Worm (Caenorhabditis elegans) whole organism, L1 larva: Measurements from ENCODE around the gene unc-105.

Experiments used
- C04F5.9 ChIP-seq: sonication (generic microtip); optimal IDR thresholded peaks from 2 replicates; lab custom pipeline; 2016; ENCODE audit warnings: missing genetic modification characterization, missing compliant biosample characterization
- C34B4.2 ChIP-seq: sonication (generic microtip); optimal IDR thresholded peaks from 2 replicates; lab custom pipeline; 2017; ENCODE audit warnings: mild to moderate bottlenecking, missing genetic modification characterization, missing compliant biosample characterization
- F16B12.6 ChIP-seq: fragments of 150-350 bp; optimal IDR thresholded peaks from 2 replicates; lab custom pipeline; 2014; ENCODE audit warnings: missing biosample characterization, missing genetic modification characterization
- Y116A8C.19 ChIP-seq: sonication (generic microtip); optimal IDR thresholded peaks from 2 replicates; lab custom pipeline; 2016; ENCODE audit warnings: missing compliant biosample characterization, missing genetic modification characterization, borderline replicate concordance
- alr-1 ChIP-seq: fragments of 200-800 bp; sonication (Bioruptor generic); optimal IDR thresholded peaks from 2 replicates; lab custom pipeline; 2018; ENCODE audit warnings: borderline replicate concordance, mild to moderate bottlenecking, missing genetic modification characterization, missing compliant biosample characterization
- aly-2 ChIP-seq: fragments of 150-350 bp; optimal IDR thresholded peaks from 2 replicates; lab custom pipeline; 2014; ENCODE audit warnings: missing biosample characterization, missing genetic modification characterization
- ama-1 ChIP-seq: fragments of 150-350 bp; optimal IDR thresholded peaks from 2 replicates; lab custom pipeline; 2014
- blmp-1 ChIP-seq: fragments of 150-350 bp; optimal IDR thresholded peaks from 2 replicates; lab custom pipeline; 2014; ENCODE audit warnings: missing biosample characterization, missing genetic modification characterization
- ceh-82 ChIP-seq, 3 experiments: fragments of 150-350 bp in 1 of 3; sonication (generic microtip) in 2 of 3; optimal IDR thresholded peaks; 2 replicates each; lab custom pipeline; 2014 to 2017; ENCODE audit warnings: missing biosample characterization in 3 of 3, missing genetic modification characterization in 3 of 3
- ceh-88 ChIP-seq: fragments of 200-800 bp; sonication (Bioruptor generic); IDR thresholded peaks from 2 replicates; pipeline ENCODE4 v1.3.6; 2022; ENCODE audit warnings: missing genetic modification characterization, missing compliant biosample characterization
- ceh-90 ChIP-seq: sonication (generic microtip); optimal IDR thresholded peaks from 2 replicates; lab custom pipeline; 2016; ENCODE audit warnings: missing genetic modification characterization, missing compliant biosample characterization
- ces-1 ChIP-seq: fragments of 150-350 bp; optimal IDR thresholded peaks from 2 replicates; lab custom pipeline; 2014; ENCODE audit warnings: missing biosample characterization, missing genetic modification reagents, missing genetic modification characterization
- dpl-1 ChIP-seq, 3 experiments: fragments of 150-350 bp in 2 of 3; sonication (generic microtip) in 1 of 3; optimal IDR thresholded peaks; 2 replicates each; lab custom pipeline; 2014 to 2017; ENCODE audit warnings: missing biosample characterization in 3 of 3, missing genetic modification characterization in 3 of 3, missing genetic modification reagents in 3 of 3
- dsc-1 ChIP-seq: sonication (generic microtip); optimal IDR thresholded peaks from 2 replicates; lab custom pipeline; 2016; ENCODE audit warnings: mild to moderate bottlenecking, missing genetic modification characterization, missing compliant biosample characterization
- efl-1 ChIP-seq, 4 experiments: fragments of 150-350 bp; optimal IDR thresholded peaks in 3 of 4; peaks in 1 of 4; 1 replicate in 1 of 4; 2 replicates in 3 of 4; lab custom pipeline; 2014; ENCODE audit warnings: missing biosample characterization in 2 of 4, missing genetic modification characterization in 2 of 4, missing genetic modification reagents in 2 of 4
- egl-13 ChIP-seq: sonication (generic microtip); optimal IDR thresholded peaks from 2 replicates; lab custom pipeline; 2016; ENCODE audit warnings: missing genotype, missing genetic modification reagents, missing genetic modification characterization, missing compliant biosample characterization
- egl-27 ChIP-seq, 2 experiments: fragments of 150-350 bp in 1 of 2; sonication (generic microtip); optimal IDR thresholded peaks; 3 replicates each; lab custom pipeline; 2017 to 2018; ENCODE audit warnings: missing biosample characterization in 2 of 2, missing genetic modification characterization in 2 of 2, missing genetic modification reagents in 2 of 2
- elt-2 ChIP-seq: sonication (generic microtip); optimal IDR thresholded peaks from 2 replicates; lab custom pipeline; 2016; ENCODE audit warnings: missing genetic modification characterization, mild to moderate bottlenecking, inconsistent platforms, missing compliant biosample characterization, missing genetic modification reagents
- ets-5 ChIP-seq: fragments of 200-800 bp; sonication (Bioruptor generic); IDR thresholded peaks from 2 replicates; pipeline ENCODE4 v1.3.6; 2022; ENCODE audit warnings: missing genetic modification characterization, missing compliant biosample characterization
- fkh-10 ChIP-seq: sonication (generic microtip); optimal IDR thresholded peaks from 2 replicates; lab custom pipeline; 2017; ENCODE audit warnings: missing biosample characterization, missing genetic modification reagents, missing genetic modification characterization
- fkh-4 ChIP-seq: sonication (generic microtip); optimal IDR thresholded peaks from 2 replicates; lab custom pipeline; 2016; ENCODE audit warnings: missing compliant biosample characterization, missing genetic modification characterization, borderline replicate concordance
- fkh-8 ChIP-seq: sonication (generic microtip); optimal IDR thresholded peaks from 2 replicates; lab custom pipeline; 2016; ENCODE audit warnings: mild to moderate bottlenecking, missing genetic modification characterization, missing compliant biosample characterization
- fos-1 ChIP-seq: fragments of 150-350 bp; optimal IDR thresholded peaks from 2 replicates; lab custom pipeline; 2014; ENCODE audit warnings: missing biosample characterization, missing genetic modification characterization
- hlh-17 ChIP-seq: fragments of 200-800 bp; sonication (Bioruptor generic); optimal IDR thresholded peaks from 2 replicates; lab custom pipeline; 2018; ENCODE audit warnings: missing genetic modification characterization, mild to moderate bottlenecking, missing compliant biosample characterization, moderate library complexity, borderline replicate concordance
- hlh-4 ChIP-seq: sonication (generic microtip); optimal IDR thresholded peaks from 2 replicates; lab custom pipeline; 2016; ENCODE audit warnings: mild to moderate bottlenecking, missing genetic modification characterization, missing compliant biosample characterization
- isw-1 ChIP-seq: fragments of 200-800 bp; sonication (Bioruptor generic); IDR thresholded peaks from 2 replicates; pipeline ENCODE4 v1.3.6; 2022; ENCODE audit warnings: missing genetic modification characterization, missing compliant biosample characterization
- jun-1 ChIP-seq: fragments of 150-350 bp; optimal IDR thresholded peaks from 2 replicates; lab custom pipeline; 2014; ENCODE audit warnings: missing biosample characterization, missing genetic modification reagents, missing genetic modification characterization
- lin-13 ChIP-seq: fragments of 150-350 bp; optimal IDR thresholded peaks from 2 replicates; lab custom pipeline; 2014; ENCODE audit warnings: missing biosample characterization, missing genetic modification reagents, missing genetic modification characterization
- lin-14 ChIP-seq: fragments of 200-800 bp; sonication (Bioruptor generic); optimal IDR thresholded peaks from 2 replicates; lab custom pipeline; 2018; ENCODE audit warnings: mild to moderate bottlenecking, missing genetic modification characterization, moderate library complexity, missing compliant biosample characterization
- lin-35 ChIP-seq, 2 experiments: fragments of 150-350 bp; optimal IDR thresholded peaks; 2 replicates each; lab custom pipeline; 2014; ENCODE audit warnings: missing biosample characterization in 2 of 2, missing genetic modification characterization in 2 of 2, missing genetic modification reagents in 2 of 2
- mdl-1 ChIP-seq, 2 experiments: fragments of 150-350 bp; optimal IDR thresholded peaks; 2 replicates each; lab custom pipeline; 2014 to 2017; ENCODE audit warnings: missing biosample characterization in 2 of 2, missing genetic modification characterization in 2 of 2, inconsistent platforms in 1 of 2
- mep-1 ChIP-seq: fragments of 150-350 bp; optimal IDR thresholded peaks from 2 replicates; lab custom pipeline; 2014; ENCODE audit warnings: missing biosample characterization, missing genetic modification characterization
- nhr-12 ChIP-seq: sonication (generic microtip); optimal IDR thresholded peaks from 2 replicates; lab custom pipeline; 2017; ENCODE audit warnings: missing biosample characterization, missing genetic modification characterization
- nhr-20 ChIP-seq: sonication (generic microtip); optimal IDR thresholded peaks from 2 replicates; lab custom pipeline; 2016; ENCODE audit warnings: mild to moderate bottlenecking, missing genetic modification characterization, missing compliant biosample characterization
- nhr-28 ChIP-seq: fragments of 150-350 bp; optimal IDR thresholded peaks from 2 replicates; lab custom pipeline; 2014; ENCODE audit warnings: missing biosample characterization, missing genetic modification characterization
- nhr-47 ChIP-seq: sonication (generic microtip); optimal IDR thresholded peaks from 2 replicates; lab custom pipeline; 2016; ENCODE audit warnings: mild to moderate bottlenecking, missing genetic modification characterization, moderate library complexity, missing compliant biosample characterization
- nhr-76 ChIP-seq: sonication (generic microtip); optimal IDR thresholded peaks from 2 replicates; lab custom pipeline; 2017; ENCODE audit warnings: missing biosample characterization, missing genetic modification characterization
- nhr-77 ChIP-seq: fragments of 150-350 bp; optimal IDR thresholded peaks from 2 replicates; lab custom pipeline; 2014; ENCODE audit warnings: missing biosample characterization, missing genetic modification characterization
- pag-3 ChIP-seq: sonication (generic microtip); optimal IDR thresholded peaks from 2 replicates; lab custom pipeline; 2017; ENCODE audit warnings: missing genetic modification characterization, mild to moderate bottlenecking, missing compliant biosample characterization, antibody characterized with exemption, borderline replicate concordance; ENCODE audit not compliant: insufficient read depth
- pax-3 ChIP-seq: fragments of 200-800 bp; sonication (Bioruptor generic); optimal IDR thresholded peaks from 2 replicates; lab custom pipeline; 2018; ENCODE audit warnings: mild to moderate bottlenecking, missing genetic modification characterization, moderate library complexity, missing compliant biosample characterization
- pqm-1 ChIP-seq: sonication (generic microtip); optimal IDR thresholded peaks from 3 replicates; lab custom pipeline; 2017; ENCODE audit warnings: missing biosample characterization, missing genetic modification characterization
- snpc-4 ChIP-seq: fragments of 150-350 bp; optimal IDR thresholded peaks from 2 replicates; lab custom pipeline; 2014; ENCODE audit warnings: missing biosample characterization, missing genetic modification characterization
- snu-23 ChIP-seq: sonication (generic microtip); optimal IDR thresholded peaks from 2 replicates; lab custom pipeline; 2016; ENCODE audit warnings: missing genetic modification characterization, missing compliant biosample characterization
- swsn-7 ChIP-seq: sonication (generic microtip); optimal IDR thresholded peaks from 2 replicates; lab custom pipeline; 2016; ENCODE audit warnings: missing genetic modification characterization, missing compliant biosample characterization
- unc-130 ChIP-seq: fragments of 150-350 bp; optimal IDR thresholded peaks from 2 replicates; lab custom pipeline; 2017; ENCODE audit warnings: missing biosample characterization, missing genetic modification characterization, inconsistent platforms
- unc-30 ChIP-seq: sonication (generic microtip); optimal IDR thresholded peaks from 2 replicates; lab custom pipeline; 2017; ENCODE audit warnings: missing biosample characterization, missing genetic modification characterization
- xbp-1 ChIP-seq: sonication (generic microtip); optimal IDR thresholded peaks from 2 replicates; lab custom pipeline; 2016; ENCODE audit warnings: missing genetic modification characterization, missing compliant biosample characterization
- zip-4 ChIP-seq: fragments of 200-800 bp; sonication (Bioruptor generic); optimal IDR thresholded peaks from 2 replicates; lab custom pipeline; 2018; ENCODE audit warnings: mild to moderate bottlenecking, missing genetic modification characterization, moderate library complexity, missing compliant biosample characterization
- ztf-11 ChIP-seq, 2 experiments: sonication (generic microtip); optimal IDR thresholded peaks; 2 replicates each; lab custom pipeline; 2016 to 2017; ENCODE audit warnings: missing genetic modification characterization in 2 of 2, missing biosample characterization in 1 of 2, missing compliant biosample characterization in 1 of 2
- ztf-4 ChIP-seq: fragments of 150-350 bp; optimal IDR thresholded peaks from 2 replicates; lab custom pipeline; 2014; ENCODE audit warnings: missing biosample characterization, missing genetic modification characterization

The unc-105 gene

ce11 chrII:8125439-8125838 lies 9.2 kb downstream of the unc-105 start:
- no peak for TF ChIP-seq lin-13 (GFP tag; lab: Kevin White, UChicago)
- peak; percentile 8 for TF ChIP-seq lin-14
- no peak for TF ChIP-seq efl-1 (optimal IDR thresholded peaks at IDR 0.05; lab: Kevin White, UChicago)
- peak in 1 of 2 experiments; percentile 86 for TF ChIP-seq efl-1 (GFP tag; optimal IDR thresholded peaks at IDR 0.05 in 1 of 2; lab: Kevin White, UChicago)
- TF ChIP-seq blmp-1 (tag; lab: Kevin White, UChicago) = peak; percentile 73

ce11 chrII:8126132-8126531 lies 9.9 kb downstream of the unc-105 start:
- TF ChIP-seq ceh-82 (tag; optimal IDR thresholded peaks at IDR 0.05; lab: Kevin White, UChicago) (peak; percentile 29 to 77 (median 63)), lin-14 (peak; percentile 84), isw-1 (GFP tag; lab: Robert Waterston, UW) (no peak), fkh-8 (tag; lab: Kevin White, UChicago) (peak; percentile 61), alr-1 (tag; lab: Kevin White, UChicago) (no peak), fos-1 (tag; lab: Kevin White, UChicago) (peak; percentile 31), nhr-12 (tag; lab: Kevin White, UChicago) (no peak), dpl-1 (GFP tag; optimal IDR thresholded peaks at IDR 0.05; lab: Kevin White, UChicago) (no peak), egl-27 (tag; optimal IDR thresholded peaks at IDR 0.05; lab: Kevin White, UChicago) (peak in 1 of 2 experiments; percentile 14), snu-23 (GFP tag; lab: Kevin White, UChicago) (peak; percentile 24), nhr-20 (tag; lab: Kevin White, UChicago) (peak; percentile 18), aly-2 (tag; lab: Kevin White, UChicago) (no peak), ama-1 (lab: Kevin White, UChicago) (no peak), ces-1 (GFP tag; lab: Kevin White, UChicago) (no peak), ztf-4 (tag; lab: Kevin White, UChicago) (no peak), lin-35 (GFP tag; optimal IDR thresholded peaks at IDR 0.05; lab: Kevin White, UChicago) (peak; percentile 40 to 41), nhr-76 (no peak), mdl-1 (tag; optimal IDR thresholded peaks at IDR 0.05; lab: Kevin White, UChicago) (peak in 1 of 2 experiments; percentile 27), ceh-88 (no peak), nhr-47 (tag; lab: Kevin White, UChicago) (peak; percentile 45), elt-2 (tag; lab: Kevin White, UChicago) (no peak), xbp-1 (tag; lab: Kevin White, UChicago) (peak; percentile 42), C34B4.2 (tag; lab: Kevin White, UChicago) (no peak), unc-130 (tag; lab: Kevin White, UChicago) (no peak), Y116A8C.19 (tag; lab: Kevin White, UChicago) (no peak), swsn-7 (peak; percentile 57), dsc-1 (tag; lab: Kevin White, UChicago) (peak; percentile 38), fkh-4 (tag; lab: Kevin White, UChicago) (no peak), ceh-90 (tag; lab: Kevin White, UChicago) (no peak), hlh-17 (GFP tag; lab: Kevin White, UChicago) (no peak), fkh-10 (peak; percentile 7), zip-4 (GFP tag; lab: Kevin White, UChicago) (no peak), C04F5.9 (no peak), nhr-28 (tag; lab: Kevin White, UChicago) (no peak), pqm-1 (no peak), efl-1 (optimal IDR thresholded peaks at IDR 0.05; lab: Kevin White, UChicago) (peak in 1 of 2 experiments; percentile 8), efl-1 (GFP tag; optimal IDR thresholded peaks at IDR 0.05 in 1 of 2; lab: Kevin White, UChicago) (peak in 1 of 2 experiments; percentile 0), ets-5 (GFP tag; lab: Robert Waterston, UW) (no peak), pax-3 (tag; lab: Kevin White, UChicago) (no peak), F16B12.6 (tag; lab: Kevin White, UChicago) (peak; percentile 37), ztf-11 (tag; optimal IDR thresholded peaks at IDR 0.05; lab: Kevin White, UChicago) (peak in 1 of 2 experiments; percentile 12), nhr-77 (tag; lab: Kevin White, UChicago) (no peak), mep-1 (tag; lab: Kevin White, UChicago) (peak; percentile 57), pag-3 (no peak), hlh-4 (no peak), egl-13 (tag; lab: Kevin White, UChicago) (peak; percentile 39), snpc-4 (tag; lab: Kevin White, UChicago) (no peak), unc-30 (tag; lab: Kevin White, UChicago) (no peak), jun-1 (tag; lab: Kevin White, UChicago) (peak; percentile 1)
